Fruit fly (Drosophila melanogaster) whole organism, prepupa: ENCODE measurements around the gene Nepl5.

ENCODE experiments used
- Blimp-1 ChIP-seq: fragments of 200-800 bp; sonication (Bioruptor generic); optimal IDR thresholded peaks from 3 replicates; lab custom pipeline; 2017; ENCODE audit warnings: missing biosample characterization, missing genetic modification characterization, mild to moderate bottlenecking, moderate library complexity, missing genetic modification reagents
- CG11902 ChIP-seq: fragments of 200-800 bp; sonication (Bioruptor generic); optimal IDR thresholded peaks from 3 replicates; lab custom pipeline; 2016; ENCODE audit warnings: missing biosample characterization, missing genetic modification characterization
- CG3032 ChIP-seq: fragments of 200-800 bp; optimal IDR thresholded peaks from 2 replicates; lab custom pipeline; 2019; ENCODE audit warnings: missing biosample characterization, mild to moderate bottlenecking, missing genetic modification characterization, moderate library complexity
- Gug ChIP-seq: fragments of 200-800 bp; sonication (Bioruptor generic); IDR thresholded peaks from 2 replicates; pipeline ENCODE4 v1.3.6; 2022; ENCODE audit warnings: missing biosample characterization, missing genetic modification characterization
- cyc ChIP-seq: fragments of 200-800 bp; sonication (Bioruptor generic); optimal IDR thresholded peaks from 3 replicates; lab custom pipeline; 2016; ENCODE audit warnings: missing biosample characterization, missing genetic modification characterization
- salr ChIP-seq, 2 experiments: fragments of 200-800 bp; sonication (Bioruptor generic); optimal IDR thresholded peaks; 3 replicates each; lab custom pipeline; 2016 to 2018; ENCODE audit warnings: missing biosample characterization in 2 of 2, missing genetic modification characterization in 2 of 2, mild to moderate bottlenecking in 1 of 2
- vri ChIP-seq: fragments of 200-800 bp; sonication (Bioruptor generic); optimal IDR thresholded peaks from 3 replicates; lab custom pipeline; 2016; ENCODE audit warnings: missing biosample characterization, mild to moderate bottlenecking, missing genetic modification characterization

- TF ChIP-seq salr (GFP tag; optimal IDR thresholded peaks at IDR 0.05; lab: Kevin White, UChicago) (no peak), Blimp-1 (GFP tag; lab: Kevin White, UChicago) (no peak), cyc (no peak), Gug (no peak), CG11902 (GFP tag; lab: Kevin White, UChicago) (no peak), vri (GFP tag; lab: Kevin White, UChicago) (no peak), CG3032 (tag; lab: Kevin White, UChicago) (no peak)
Observed at dm6 chr2L:6397149-6397548, 16.1 kb downstream of the Nepl5 start, which contains the start of gene CG42369.
